Worm (Caenorhabditis elegans): ENCODE results near the gene F54D10.9.

The F54D10.9 gene

ce11 chrII:3788356-3788962, 43.8 kb downstream of the F54D10.9 start:
- TF ChIP-seq efl-1 (optimal IDR thresholded peaks at IDR 0.05) (no peak), efl-1 (GFP tag; optimal IDR thresholded peaks at IDR 0.05 in 1 of 2) (peak in 1 of 2 experiments; percentile 78), elt-2 (tag; optimal IDR thresholded peaks at IDR 0.05) (peak; percentile 77), unc-98 (GFP tag; IDR thresholded peaks at IDR 0.05) (no peak)

ce11 chrII:3787151-3787550, 45.1 kb downstream of the F54D10.9 start, which contains the start of gene T24E12.13:
Gene T24E12.13 (plus strand): TSS chrII:3787451.
- TF ChIP-seq C34B4.2 (tag; optimal IDR thresholded peaks at IDR 0.05) (no peak), jun-1 (tag; optimal IDR thresholded peaks at IDR 0.05) (no peak), Y116A8C.19 (tag; optimal IDR thresholded peaks at IDR 0.05; ENCODE audit: borderline replicate concordance) (no peak), nhr-77 (tag; optimal IDR thresholded peaks at IDR 0.05) (no peak), snu-23 (GFP tag; optimal IDR thresholded peaks at IDR 0.05) (no peak), nhr-237 (tag; optimal IDR thresholded peaks at IDR 0.05) (no peak), nhr-12 (tag; optimal IDR thresholded peaks at IDR 0.05) (no peak), rnt-1 (tag; optimal IDR thresholded peaks at IDR 0.05) (no peak), nhr-20 (tag; optimal IDR thresholded peaks at IDR 0.05) (no peak), aha-1 (tag; optimal IDR thresholded peaks at IDR 0.05) (no peak)

ce11 chrII:3786538-3786937, 45.7 kb downstream of the F54D10.9 start:
- TF ChIP-seq elt-2 (tag; optimal IDR thresholded peaks at IDR 0.05) (peak; percentile 100), rnt-1 (tag; optimal IDR thresholded peaks at IDR 0.05) (no peak), efl-1 (optimal IDR thresholded peaks at IDR 0.05) (no peak), efl-1 (GFP tag; optimal IDR thresholded peaks at IDR 0.05 in 1 of 2) (peak in 1 of 2 experiments; percentile 84), unc-30 (tag; optimal IDR thresholded peaks at IDR 0.05) (no peak), pax-3 (tag; optimal IDR thresholded peaks at IDR 0.05) (peak; percentile 79), fos-1 (tag; optimal IDR thresholded peaks at IDR 0.05) (peak; percentile 4), lin-35 (GFP tag; optimal IDR thresholded peaks at IDR 0.05) (peak in 1 of 2 experiments; percentile 70), ceh-8 (GFP tag; optimal IDR thresholded peaks at IDR 0.05) (peak; percentile 87), pqm-1 (tag; optimal IDR thresholded peaks at IDR 0.05) (peak; percentile 99), nhr-90 (tag; optimal IDR thresholded peaks at IDR 0.05; ENCODE audit: poor library complexity) (peak; percentile 47), sox-4 (tag; optimal IDR thresholded peaks at IDR 0.05) (no peak), dpl-1 (GFP tag; optimal IDR thresholded peaks at IDR 0.05) (no peak), fkh-8 (tag; optimal IDR thresholded peaks at IDR 0.05) (peak; percentile 9), nhr-19 (GFP tag; conservative IDR thresholded peaks at IDR 0.05) (0 out of 2 replicates have a peak, but pooled peaks have one; percentile 6), jun-1 (tag; optimal IDR thresholded peaks at IDR 0.05) (peak; percentile 88), lsy-2 (tag; optimal IDR thresholded peaks at IDR 0.05) (peak in 1 of 2 experiments; percentile 58), nhr-20 (tag; optimal IDR thresholded peaks at IDR 0.05) (peak; percentile 51), tlp-1 (tag; optimal IDR thresholded peaks at IDR 0.05) (peak; percentile 91)

ce11 chrII:3785756-3786155, 46.5 kb downstream of the F54D10.9 start:
- TF ChIP-seq ces-1 (GFP tag; optimal IDR thresholded peaks at IDR 0.05) (no peak), isw-1 (GFP tag; IDR thresholded peaks at IDR 0.05) (no peak), sup-37 (GFP tag; optimal IDR thresholded peaks at IDR 0.05) (no peak), zip-4 (GFP tag; optimal IDR thresholded peaks at IDR 0.05) (no peak), nhr-28 (tag; optimal IDR thresholded peaks at IDR 0.05) (no peak), xbp-1 (tag; optimal IDR thresholded peaks at IDR 0.05) (no peak)

- TF ChIP-seq ztf-4 (tag; optimal IDR thresholded peaks at IDR 0.05) (no peak), unc-30 (tag; optimal IDR thresholded peaks at IDR 0.05) (no peak), nhr-77 (tag; optimal IDR thresholded peaks at IDR 0.05) (no peak), fkh-10 (GFP tag; optimal IDR thresholded peaks at IDR 0.05) (no peak), xbp-1 (tag; optimal IDR thresholded peaks at IDR 0.05) (no peak), hpl-2 (GFP tag; optimal IDR thresholded peaks at IDR 0.05) (no peak), tlp-1 (tag; optimal IDR thresholded peaks at IDR 0.05) (no peak), unc-86 (tag; optimal IDR thresholded peaks at IDR 0.05) (no peak), fos-1 (tag; optimal IDR thresholded peaks at IDR 0.05) (no peak), sox-4 (tag; optimal IDR thresholded peaks at IDR 0.05) (no peak), nhr-28 (tag; optimal IDR thresholded peaks at IDR 0.05) (no peak), snpc-4 (tag; optimal IDR thresholded peaks at IDR 0.05) (no peak), C16A3.4 (tag; optimal IDR thresholded peaks at IDR 0.05) (no peak), efl-3 (GFP tag; optimal IDR thresholded peaks at IDR 0.05) (no peak), lir-3 (tag; optimal IDR thresholded peaks at IDR 0.05; ENCODE audit: poor library complexity) (no peak), lin-39 (tag; optimal IDR thresholded peaks at IDR 0.05) (no peak), dsc-1 (tag; optimal IDR thresholded peaks at IDR 0.05) (no peak), efl-1 (optimal IDR thresholded peaks at IDR 0.05) (no peak), efl-1 (GFP tag; optimal IDR thresholded peaks at IDR 0.05 in 1 of 2) (no peak), nhr-85 (tag) (no peak), lin-14 (GFP tag; optimal IDR thresholded peaks at IDR 0.05) (no peak)
Measured at ce11 chrII:3785257-3785656, 47.0 kb downstream of the F54D10.9 start, which contains the start of gene T24E12.1. Gene T24E12.1 (plus strand): TSS chrII:3785557.

Data from whole organism, L1 larva.